Fruit fly (Drosophila melanogaster) whole organism: Measurements from ENCODE around the gene RasGAP1.

ENCODE experiments used
- CG8478 ChIP-seq: fragments of >200 bp; optimal IDR thresholded peaks from 2 replicates; lab custom pipeline; 2018; ENCODE audit warnings: inconsistent platforms
- Dll ChIP-seq: fragments of >200 bp; optimal IDR thresholded peaks from 2 replicates; lab custom pipeline; 2017
- EcR ChIP-seq, 2 experiments: fragments of >200 bp; optimal IDR thresholded peaks; 2 replicates each; lab custom pipeline; 2017; ENCODE audit warnings: missing biosample characterization in 2 of 2, missing genetic modification characterization in 2 of 2, missing genetic modification reagents in 2 of 2
- pan ChIP-seq: fragments of >200 bp; optimal IDR thresholded peaks from 2 replicates; lab custom pipeline; 2017
- psq ChIP-seq: fragments of >200 bp; optimal IDR thresholded peaks from 2 replicates; lab custom pipeline; 2017
- usp ChIP-seq: fragments of >200 bp; optimal IDR thresholded peaks from 2 replicates; lab custom pipeline; 2017; ENCODE audit warnings: missing biosample characterization, missing genetic modification characterization, mixed read lengths

- TF ChIP-seq pan (lab: Kevin White, UChicago) (no peak), psq (lab: Kevin White, UChicago) (no peak), Dll (lab: Kevin White, UChicago) (no peak), EcR (GFP tag; optimal IDR thresholded peaks at IDR 0.05; lab: Kevin White, UChicago) (no peak), CG8478 (lab: Kevin White, UChicago) (no peak), usp (GFP tag; lab: Kevin White, UChicago) (no peak)
These were observed 55.7 kb downstream of the RasGAP1 start, which contains the start of gene Ilp2 for dm6 chr3L:9799398-9799797.
